Worm (Caenorhabditis elegans): Measurements from ENCODE around the gene pigq-1.
"Not testable (repeated sequence)": the region's sequence is repeated elsewhere in the genome, so short reads cannot be mapped to it uniquely, and the experiment has no call there.

Gene pigq-1

DNA sequence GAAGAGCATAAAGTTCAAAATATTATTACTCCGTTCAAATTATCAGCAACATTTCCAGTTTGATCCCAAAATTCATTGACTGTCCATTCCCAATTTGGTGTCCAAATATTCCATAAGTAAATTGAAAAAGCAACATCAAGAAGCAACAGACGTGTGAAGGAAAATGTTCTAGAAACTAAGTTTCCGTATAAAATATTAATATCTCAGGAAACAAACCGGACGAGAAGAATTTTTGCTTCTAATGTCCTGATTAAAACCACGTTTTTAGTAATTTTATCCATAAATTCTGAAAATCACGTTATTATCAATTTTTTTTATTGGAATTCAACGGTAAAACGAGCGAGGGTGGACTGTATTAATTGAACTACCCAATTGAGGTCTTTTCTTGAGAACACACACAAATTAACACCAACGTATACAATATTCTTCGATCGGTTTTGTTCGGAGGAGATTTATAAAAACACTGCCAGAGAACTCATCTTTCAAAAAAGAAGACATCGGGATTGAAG, at the start of gene pigq-1:
Gene pigq-1, minus strand, starts transcription at position 286 of the 509 bp plus-strand sequence.
- TF ChIP-seq unc-62 (GFP tag; optimal IDR thresholded peaks at IDR 0.05): no peak

DNA sequence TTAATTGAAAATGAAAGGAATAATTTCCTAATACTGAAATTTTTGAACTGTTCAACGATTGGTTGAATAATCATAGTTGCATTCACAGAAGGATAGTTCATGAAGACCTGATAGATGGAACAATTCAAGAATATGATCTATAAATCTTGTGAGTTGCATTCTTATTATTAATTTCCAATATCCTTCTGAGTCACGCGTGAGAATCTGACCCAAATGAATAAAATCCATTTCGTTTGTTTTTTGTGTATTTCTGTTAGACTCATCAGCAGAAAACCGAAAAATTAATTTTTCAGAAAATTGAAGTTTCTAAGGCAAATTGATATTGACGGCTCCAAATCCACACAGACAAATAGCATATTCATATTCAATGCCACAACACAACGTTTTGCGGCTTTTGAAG, 42.4 kb upstream of the pigq-1 start, which contains the start of gene fbxb-79:
Gene fbxb-79, minus strand, starts transcription at position 101 of the 400 bp plus-strand sequence.
- no peak for TF ChIP-seq unc-62 (GFP tag; optimal IDR thresholded peaks at IDR 0.05)

ce11 chrIV:11186729-11187128, 39.7 kb upstream of the pigq-1 start, which contains the start of gene sdz-27:
Gene sdz-27, plus strand, starts transcription at chrIV:11187029.
- TF ChIP-seq unc-62 (GFP tag; optimal IDR thresholded peaks at IDR 0.05): no peak

DNA sequence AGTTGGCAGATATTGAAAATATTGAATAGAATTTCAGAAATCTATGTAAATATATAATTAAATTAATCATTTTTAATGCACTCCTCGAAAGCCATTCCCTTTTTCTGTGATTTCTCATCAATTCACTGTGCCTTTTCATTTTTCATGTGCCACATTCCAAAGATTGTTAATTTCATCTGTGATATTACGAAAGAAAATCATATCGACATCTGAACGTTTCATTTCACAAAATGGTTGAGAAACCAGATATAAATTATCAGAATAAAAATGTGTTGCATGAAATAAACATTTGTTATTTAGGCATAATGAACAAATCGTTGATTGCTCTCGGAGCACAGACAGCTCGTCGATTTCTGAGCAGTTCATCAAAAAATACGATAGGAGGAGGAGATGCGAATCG, 36.9 kb upstream of the pigq-1 start, which contains the start of gene nuaf-3:
Gene nuaf-3, plus strand, starts transcription at position 301 of the 400 bp plus-strand sequence.
- no peak for TF ChIP-seq unc-62 (GFP tag; optimal IDR thresholded peaks at IDR 0.05)

- TF ChIP-seq unc-62 (GFP tag; optimal IDR thresholded peaks at IDR 0.05): no peak
These were observed 36.0 kb upstream of the pigq-1 start, which contains the start of gene prx-14 for ce11 chrIV:11183013-11183412. Gene prx-14, plus strand, starts transcription at chrIV:11183132.

DNA sequence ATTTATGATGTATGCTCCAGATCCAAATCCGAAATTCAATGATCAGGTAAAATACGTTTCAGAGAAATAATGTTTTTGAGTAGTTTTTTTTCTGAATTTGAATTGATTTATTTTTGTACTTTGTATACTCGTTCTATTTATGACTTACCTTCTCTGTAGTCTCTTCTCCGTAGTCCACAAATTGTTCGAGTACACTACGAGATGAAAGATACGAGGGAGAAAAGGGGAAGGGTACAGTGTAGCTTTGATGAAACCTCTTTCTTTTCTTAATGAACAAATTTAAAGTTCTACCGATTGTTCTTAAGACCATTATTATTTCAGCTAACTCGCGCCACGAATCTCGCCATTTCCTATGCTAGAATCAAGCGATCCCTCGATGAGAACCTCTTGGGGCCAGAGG, 33.0 kb upstream of the pigq-1 start:
- no peak for TF ChIP-seq unc-62 (GFP tag; optimal IDR thresholded peaks at IDR 0.05)

DNA sequence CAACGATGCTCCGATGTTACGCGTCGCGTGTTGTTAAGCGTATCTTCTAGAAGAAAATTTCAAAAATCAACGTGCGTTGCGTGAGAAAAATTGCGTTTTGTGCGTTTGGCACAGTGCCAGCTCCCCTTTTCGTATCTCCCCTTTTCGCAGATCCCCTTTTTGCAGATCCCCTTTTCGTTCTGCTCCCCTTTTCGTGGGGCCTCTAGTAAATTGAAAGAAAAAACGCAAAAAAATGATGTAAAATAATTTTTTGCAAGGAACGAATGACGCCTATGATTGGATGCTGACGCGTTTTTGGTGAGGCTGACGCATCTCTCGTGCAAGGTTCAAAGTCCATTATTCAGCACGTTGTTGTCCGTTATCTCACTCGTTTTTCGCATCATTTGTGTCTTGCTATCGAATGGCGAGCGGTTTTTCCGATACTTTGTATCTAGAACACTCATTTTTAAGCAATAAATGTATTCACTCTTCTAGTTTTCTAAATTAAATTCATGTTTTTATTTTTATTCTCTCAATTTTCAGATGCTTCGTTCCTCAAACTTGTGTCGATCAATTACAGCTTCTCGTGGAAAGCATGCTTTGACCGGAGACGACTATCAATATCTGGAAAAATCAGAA, 32.2 kb upstream of the pigq-1 start, which contains the start of gene cpt-2:
Gene cpt-2, plus strand, starts transcription at position 523 of the 618 bp plus-strand sequence.
- TF ChIP-seq unc-62 (GFP tag; optimal IDR thresholded peaks at IDR 0.05): not testable (repeated sequence)

ce11 chrIV:11178495-11178894, 31.4 kb upstream of the pigq-1 start, which contains the start of gene C08F8.9:
Gene C08F8.9, minus strand, starts transcription at chrIV:11178595.
- TF ChIP-seq unc-62 (GFP tag; optimal IDR thresholded peaks at IDR 0.05): no peak

- no peak for TF ChIP-seq unc-62 (GFP tag; optimal IDR thresholded peaks at IDR 0.05)
These were observed 29.9 kb upstream of the pigq-1 start, which contains the start of gene rap-3 for ce11 chrIV:11176967-11177366. Gene rap-3, plus strand, starts transcription at chrIV:11177267.

DNA sequence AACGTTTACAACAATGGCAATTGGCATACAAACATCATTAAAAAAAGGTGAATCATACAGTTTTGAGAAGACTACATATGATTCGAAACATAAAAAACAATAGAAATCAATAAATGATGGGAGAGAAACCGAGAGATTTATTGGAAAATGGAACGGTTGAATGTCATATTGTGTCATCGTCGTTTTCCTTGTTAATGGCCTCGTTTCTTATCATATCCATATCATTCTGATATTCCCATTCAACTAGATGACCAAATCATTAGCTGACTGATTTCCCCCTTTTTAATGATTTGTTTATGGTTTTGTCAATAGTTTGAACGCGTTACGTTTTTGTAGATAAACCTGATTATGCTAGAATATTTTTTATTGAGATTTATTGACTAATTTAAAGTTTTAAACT, 27.7 kb upstream of the pigq-1 start:
- no peak for TF ChIP-seq unc-62 (GFP tag; optimal IDR thresholded peaks at IDR 0.05)

- no peak for TF ChIP-seq unc-62 (GFP tag; optimal IDR thresholded peaks at IDR 0.05)
These were observed 22.6 kb upstream of the pigq-1 start, which contains the start of gene nhr-67 for ce11 chrIV:11169652-11170051. Gene nhr-67, plus strand, starts transcription at chrIV:11169748.

DNA sequence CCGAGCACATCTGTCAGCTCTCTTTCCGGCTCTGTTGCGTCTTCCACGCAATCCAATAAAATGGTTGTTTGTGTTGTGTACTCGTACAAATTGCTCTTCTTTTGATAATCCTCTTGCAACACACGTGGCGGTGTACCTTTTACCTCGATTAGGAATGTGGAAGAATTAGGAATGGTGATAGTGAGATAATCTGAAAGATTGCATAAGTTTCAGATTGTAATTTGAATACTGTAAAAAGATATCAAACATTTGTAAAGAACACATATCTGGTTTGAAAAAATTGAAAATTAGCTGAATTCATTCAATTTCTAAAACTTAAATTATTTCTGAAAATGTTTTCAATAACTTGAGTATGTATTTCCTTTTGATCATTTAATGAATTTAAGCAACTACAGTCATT, 17.8 kb upstream of the pigq-1 start, which contains the start of gene C08F8.6:
Gene C08F8.6, minus strand, starts transcription at position 101 of the 400 bp plus-strand sequence.
- no peak for TF ChIP-seq unc-62 (GFP tag; optimal IDR thresholded peaks at IDR 0.05)

- TF ChIP-seq unc-62 (GFP tag; optimal IDR thresholded peaks at IDR 0.05): no peak
These were observed 15.4 kb upstream of the pigq-1 start, which contains the start of gene fbxb-9 for ce11 chrIV:11162451-11162850. Gene fbxb-9, minus strand, starts transcription at chrIV:11162551.

DNA sequence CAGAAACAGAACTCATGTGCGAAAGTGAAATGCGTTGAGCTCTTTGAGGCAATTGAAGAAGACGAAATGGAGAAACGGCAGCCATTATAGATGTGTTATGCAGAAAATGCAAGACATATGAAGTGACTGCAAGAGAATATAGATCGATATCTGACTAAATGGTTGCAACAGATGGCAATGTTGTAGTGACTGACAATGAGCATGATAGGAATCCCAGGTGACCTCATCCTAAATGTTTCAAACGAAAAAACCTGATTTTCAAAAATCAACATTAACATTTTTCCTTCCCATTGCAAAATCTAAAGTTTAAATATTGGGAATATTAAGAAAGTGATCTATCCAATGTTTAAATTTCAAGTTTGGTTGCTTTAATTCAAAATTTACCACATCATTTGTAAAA, 13.7 kb upstream of the pigq-1 start, which contains the start of gene C08F8.15:
Gene C08F8.15, minus strand, starts transcription at position 101 of the 400 bp plus-strand sequence.
- TF ChIP-seq unc-62 (GFP tag; optimal IDR thresholded peaks at IDR 0.05): no peak

ce11 chrIV:11159886-11160285, 12.8 kb upstream of the pigq-1 start, which contains the start of gene mboa-4:
Gene mboa-4, minus strand, starts transcription at chrIV:11159986.
- TF ChIP-seq unc-62 (GFP tag; optimal IDR thresholded peaks at IDR 0.05): no peak

DNA sequence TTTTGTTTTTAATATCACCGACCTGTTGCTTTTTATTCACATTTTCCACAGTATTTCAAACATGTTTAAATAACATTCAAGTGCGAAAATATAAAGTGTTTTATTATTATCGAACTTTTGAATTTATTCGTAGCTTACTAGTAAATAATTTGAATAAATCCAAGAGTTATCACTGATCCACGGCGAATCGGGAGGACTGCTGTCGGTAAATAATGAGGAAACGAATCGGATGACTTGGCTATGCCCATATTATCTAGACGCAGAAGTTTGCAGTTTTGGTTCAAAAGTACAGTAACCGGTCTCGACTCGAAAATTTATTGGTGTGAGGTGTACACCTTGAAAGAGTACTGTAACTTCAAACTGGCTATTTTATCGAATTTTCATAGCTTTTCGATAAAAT, 9.5 kb upstream of the pigq-1 start:
- TF ChIP-seq unc-62 (GFP tag; optimal IDR thresholded peaks at IDR 0.05): no peak
